Worm (Caenorhabditis elegans): ENCODE results near the gene kvs-3.

The kvs-3 gene

ce11 chrV:9343629-9344624, 25.8 kb downstream of the kvs-3 start, which contains the start of gene tos-1 (continued):
- no peak for TF ChIP-seq R02D3.7 (tag; optimal IDR thresholded peaks at IDR 0.05)
- peak; percentile 98 for TF ChIP-seq madf-9 (GFP tag; conservative IDR thresholded peaks at IDR 0.05)
- TF ChIP-seq nhr-76 (tag; optimal IDR thresholded peaks at IDR 0.05): peak; percentile 65
- peak; percentile 99 for TF ChIP-seq dmd-6 (GFP tag; IDR thresholded peaks at IDR 0.05)
- TF ChIP-seq pha-4 (GFP tag; IDR thresholded peaks at IDR 0.05): peak; percentile 94
- no peak for TF ChIP-seq pha-4 (tag; optimal IDR thresholded peaks at IDR 0.05)
- TF ChIP-seq nhr-237 (tag; optimal IDR thresholded peaks at IDR 0.05): peak; percentile 71
- TF ChIP-seq ceh-44 (GFP tag; IDR thresholded peaks at IDR 0.05): no peak
- TF ChIP-seq dpl-1 (GFP tag; optimal IDR thresholded peaks at IDR 0.05): peak; percentile 84
- TF ChIP-seq F26F4.8 (GFP tag; conservative IDR thresholded peaks at IDR 0.05): no peak
- TF ChIP-seq arid-1 (GFP tag; conservative IDR thresholded peaks at IDR 0.05): peak; percentile 61
- TF ChIP-seq nhr-28 (tag; optimal IDR thresholded peaks at IDR 0.05): peak; percentile 97
- TF ChIP-seq attf-4 (tag; optimal IDR thresholded peaks at IDR 0.05): no peak
- peak; percentile 90; the same call in 1 of the 2 replicates for TF ChIP-seq D1046.2 (GFP tag; IDR thresholded peaks at IDR 0.05)
- peak; percentile 79; the same call in 1 of the 2 replicates for TF ChIP-seq nhr-41 (GFP tag; IDR thresholded peaks at IDR 0.05)
- no peak for TF ChIP-seq ceh-32 (tag; optimal IDR thresholded peaks at IDR 0.05; ENCODE audit: poor library complexity)
- TF ChIP-seq dmd-9 (GFP tag; IDR thresholded peaks at IDR 0.05): peak; percentile 60; the same call in 1 of the 2 replicates
- TF ChIP-seq nhr-48 (tag; optimal IDR thresholded peaks at IDR 0.05): peak; percentile 97
- peak; percentile 100 for TF ChIP-seq aha-1 (tag)
- peak; percentile 100 for TF ChIP-seq hlh-11 (tag; optimal IDR thresholded peaks at IDR 0.05)
- peak; percentile 96 for TF ChIP-seq nhr-42 (GFP tag; IDR thresholded peaks at IDR 0.05)
- TF ChIP-seq php-3 (GFP tag; IDR thresholded peaks at IDR 0.05): peak; percentile 94
- TF ChIP-seq ZK337.2 (GFP tag; IDR thresholded peaks at IDR 0.05): no peak
- TF ChIP-seq nhr-6 (tag; optimal IDR thresholded peaks at IDR 0.05): peak; percentile 95
- no peak for TF ChIP-seq tag-97 (GFP tag; IDR thresholded peaks at IDR 0.05)
- peak; percentile 19 for TF ChIP-seq pqm-1 (tag; optimal IDR thresholded peaks at IDR 0.05)
- TF ChIP-seq ama-1 (optimal IDR thresholded peaks at IDR 0.05): peak; percentile 100
- TF ChIP-seq hmg-1.1 (GFP tag; IDR thresholded peaks at IDR 0.05): peak; percentile 98
- TF ChIP-seq rbr-2 (tag; optimal IDR thresholded peaks at IDR 0.05): peak; percentile 98
- peak; percentile 96 for TF ChIP-seq T26A8.4 (GFP tag; IDR thresholded peaks at IDR 0.05)
- peak; percentile 63 for TF ChIP-seq unc-39 (tag; optimal IDR thresholded peaks at IDR 0.05)
- TF ChIP-seq mdt-29 (GFP tag; IDR thresholded peaks at IDR 0.05): peak; percentile 98
- peak; percentile 84 for TF ChIP-seq Y75B8A.6 (GFP tag; IDR thresholded peaks at IDR 0.05)
- peak; percentile 95 for TF ChIP-seq dve-1 (tag; optimal IDR thresholded peaks at IDR 0.05; ENCODE audit: insufficient read depth)
- TF ChIP-seq ZK546.5 (tag; optimal IDR thresholded peaks at IDR 0.05): peak in 1 of 2 experiments; percentile 56
- TF ChIP-seq lin-29 (GFP tag; IDR thresholded peaks at IDR 0.05): peak; percentile 91
- TF ChIP-seq lir-3 (tag; optimal IDR thresholded peaks at IDR 0.05): peak; percentile 51
- peak; percentile 87 for TF ChIP-seq daf-19 (GFP tag; conservative IDR thresholded peaks at IDR 0.05)
- peak; percentile 85 for TF ChIP-seq spr-3 (GFP tag; optimal IDR thresholded peaks at IDR 0.05)
- TF ChIP-seq daf-12 (tag; optimal IDR thresholded peaks at IDR 0.05): no peak
- peak; percentile 91 to 93 for TF ChIP-seq lsy-2 (tag; optimal IDR thresholded peaks at IDR 0.05)
- TF ChIP-seq snpc-1.2 (GFP tag; IDR thresholded peaks at IDR 0.05): no peak
- peak; percentile 37 to 100 for TF ChIP-seq unc-62 (GFP tag; optimal IDR thresholded peaks at IDR 0.05 in 1 of 2)
- peak; percentile 70 for TF ChIP-seq unc-62 (tag; optimal IDR thresholded peaks at IDR 0.05)
- TF ChIP-seq lin-15B (tag; optimal IDR thresholded peaks at IDR 0.05): peak; percentile 58
- peak; percentile 94 for TF ChIP-seq jun-1 (tag; optimal IDR thresholded peaks at IDR 0.05)
- TF ChIP-seq F44E2.7 (GFP tag; IDR thresholded peaks at IDR 0.05): no peak
- TF ChIP-seq T20F7.1 (GFP tag; optimal IDR thresholded peaks at IDR 0.05): peak; percentile 97
- peak; percentile 99 for TF ChIP-seq mdl-1 (tag; optimal IDR thresholded peaks at IDR 0.05)
- TF ChIP-seq ceh-20 (GFP tag; IDR thresholded peaks at IDR 0.05): peak; percentile 100

Measured in whole organism, L4 larva.